Worm (Caenorhabditis elegans): ENCODE measurements around the gene cutc-1.
A peak's percentile ranks its signal among the peaks of the same experiment; 100 is the strongest.

The cutc-1 gene

DNA sequence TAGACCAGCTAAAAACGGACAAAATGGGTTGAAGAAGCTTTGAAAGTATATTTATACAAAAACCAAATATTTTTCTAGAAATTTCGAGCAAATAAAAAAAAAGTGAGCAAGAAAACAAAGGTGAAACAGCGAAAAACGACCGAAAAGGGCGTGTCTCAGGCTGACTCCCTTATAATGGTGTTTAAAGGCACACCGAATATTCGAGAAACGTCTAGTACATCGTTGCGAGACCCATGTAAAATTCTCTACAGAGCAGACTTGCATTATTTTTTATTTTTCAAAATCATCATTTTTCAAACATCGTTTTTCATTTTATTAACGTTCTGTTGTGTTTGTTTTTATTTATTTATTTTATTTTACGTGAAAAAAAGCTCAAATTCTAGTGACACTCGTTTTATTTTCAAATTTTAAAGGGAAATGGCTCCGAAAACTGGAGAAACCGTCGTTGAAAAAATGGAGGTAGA lies 43.6 kb upstream of the cutc-1 start, which contains the start of gene rpn-3 (continued):
- TF ChIP-seq rec-8 (tag; optimal IDR thresholded peaks at IDR 0.05) = peak in 1 of 2 experiments; percentile 26
- TF ChIP-seq D2030.7 (GFP tag; IDR thresholded peaks at IDR 0.05) = peak; percentile 87
- peak; percentile 17 for TF ChIP-seq hrde-1 (tag; optimal IDR thresholded peaks at IDR 0.05; ENCODE audit: borderline replicate concordance)
- TF ChIP-seq B0261.1 (tag; optimal IDR thresholded peaks at IDR 0.05) = peak; percentile 28
- TF ChIP-seq B0019.2 (GFP tag; conservative IDR thresholded peaks at IDR 0.05) = peak; percentile 58; the same call in 1 of the 2 replicates
- peak; percentile 79 for TF ChIP-seq ceh-79 (tag; optimal IDR thresholded peaks at IDR 0.05)
- TF ChIP-seq nhr-179 (tag; optimal IDR thresholded peaks at IDR 0.05) = no peak
- peak; percentile 77 for TF ChIP-seq gei-17 (GFP tag; optimal IDR thresholded peaks at IDR 0.05)
- TF ChIP-seq hmg-1.2 (GFP tag; IDR thresholded peaks at IDR 0.05) = peak; percentile 74
- TF ChIP-seq hsf-1 (GFP tag; IDR thresholded peaks at IDR 0.05) = peak; percentile 100
- peak; percentile 99 for TF ChIP-seq mcd-1 (GFP tag; IDR thresholded peaks at IDR 0.05)
- peak in 2 of 3 experiments; percentile 66 to 92 for TF ChIP-seq lin-35 (GFP tag; optimal IDR thresholded peaks at IDR 0.05)
- peak; percentile 90 for TF ChIP-seq ceh-27 (GFP tag; optimal IDR thresholded peaks at IDR 0.05)
- TF ChIP-seq aptf-2 (GFP tag; conservative IDR thresholded peaks at IDR 0.05) = no peak
- no peak for TF ChIP-seq nfya-2 (GFP tag; IDR thresholded peaks at IDR 0.05)
- TF ChIP-seq K12H6.12 (tag; optimal IDR thresholded peaks at IDR 0.05) = peak; percentile 80
- peak; percentile 84 for TF ChIP-seq attf-3 (GFP tag; conservative IDR thresholded peaks at IDR 0.05)
- no peak for TF ChIP-seq bed-1 (GFP tag; IDR thresholded peaks at IDR 0.05)
- no peak; the same call in 1 of the 2 replicates for TF ChIP-seq Y53F4B.3 (GFP tag; IDR thresholded peaks at IDR 0.05)
- TF ChIP-seq F23B12.7 (tag; optimal IDR thresholded peaks at IDR 0.05; ENCODE audit: insufficient read depth) = peak; percentile 79
- TF ChIP-seq cebp-1 (GFP tag; IDR thresholded peaks at IDR 0.05) = peak; percentile 65
- peak; percentile 77 for TF ChIP-seq cebp-1 (tag; optimal IDR thresholded peaks at IDR 0.05)
- no peak for TF ChIP-seq T07F8.4 (tag; optimal IDR thresholded peaks at IDR 0.05)
- peak; percentile 60 for TF ChIP-seq snpc-1.1 (tag; optimal IDR thresholded peaks at IDR 0.05; ENCODE audit: insufficient read depth)
- no peak for TF ChIP-seq egrh-3 (GFP tag; IDR thresholded peaks at IDR 0.05)
- TF ChIP-seq snpc-3.4 (tag; optimal IDR thresholded peaks at IDR 0.05) = peak; percentile 93
- TF ChIP-seq sdz-38 (tag; optimal IDR thresholded peaks at IDR 0.05) = no peak
- 0 out of 2 replicates have a peak, but pooled peaks have one; percentile 71 for TF ChIP-seq F39B2.1 (GFP tag; IDR thresholded peaks at IDR 0.05)
- peak; percentile 89; the same call in 1 of the 2 replicates for TF ChIP-seq C17E4.6 (GFP tag; IDR thresholded peaks at IDR 0.05)
- TF ChIP-seq aptf-3 (GFP tag; IDR thresholded peaks at IDR 0.05) = 0 out of 2 replicates have a peak, but pooled peaks have one; percentile 32
- TF ChIP-seq mel-28 (tag; optimal IDR thresholded peaks at IDR 0.05; ENCODE audit: borderline replicate concordance) = peak; percentile 3
- no peak for TF ChIP-seq sptf-2 (GFP tag; optimal IDR thresholded peaks at IDR 0.05)
- peak; percentile 79 for TF ChIP-seq tbp1 (GFP tag; optimal IDR thresholded peaks at IDR 0.05)
- TF ChIP-seq hlh-26 (GFP tag; conservative IDR thresholded peaks at IDR 0.05) = no peak
- TF ChIP-seq attf-6 (GFP tag; IDR thresholded peaks at IDR 0.05) = peak; percentile 48; the same call in 1 of the 2 replicates
- peak; percentile 78 for TF ChIP-seq ztf-26 (tag; optimal IDR thresholded peaks at IDR 0.05)
- peak; percentile 84 for TF ChIP-seq dox-1 (GFP tag; IDR thresholded peaks at IDR 0.05)
- TF ChIP-seq T26A5.8 (tag; optimal IDR thresholded peaks at IDR 0.05) = no peak
- peak; percentile 94 for TF ChIP-seq madf-3 (GFP tag; IDR thresholded peaks at IDR 0.05)
- TF ChIP-seq pbrm-1 (GFP tag; IDR thresholded peaks at IDR 0.05) = peak; percentile 93
- peak; percentile 83 for TF ChIP-seq somi-1 (GFP tag; optimal IDR thresholded peaks at IDR 0.05)
- peak; percentile 89 for TF ChIP-seq atf-7 (tag; optimal IDR thresholded peaks at IDR 0.05)
- TF ChIP-seq F37B4.10 (GFP tag; IDR thresholded peaks at IDR 0.05) = no peak
- peak; percentile 98 for TF ChIP-seq ekl-4 (GFP tag; IDR thresholded peaks at IDR 0.05)
- no peak for TF ChIP-seq him-1 (tag; optimal IDR thresholded peaks at IDR 0.05)
- TF ChIP-seq chd-7 (tag; optimal IDR thresholded peaks at IDR 0.05) = peak; percentile 49
- TF ChIP-seq lag-1 (GFP tag; IDR thresholded peaks at IDR 0.05) = no peak
- peak; percentile 90 for TF ChIP-seq repo-1 (tag; optimal IDR thresholded peaks at IDR 0.05)

All from whole organism, young adult.